Fruit fly (Drosophila melanogaster) whole organism, embryonic: Measurements from ENCODE around the gene CG17111.

ENCODE experiments used
- Neu2 ChIP-seq: fragments of 200-800 bp; sonication (Bioruptor generic); optimal IDR thresholded peaks from 3 replicates; lab custom pipeline; 2016; ENCODE audit warnings: missing biosample characterization, missing genetic modification characterization, borderline replicate concordance
- psq ChIP-seq: fragments of 200-800 bp; sonication (Bioruptor generic); optimal IDR thresholded peaks from 2 replicates; lab custom pipeline; 2017; ENCODE audit warnings: missing biosample characterization, missing genetic modification characterization
- sna ChIP-seq: fragments of 200-800 bp; sonication (Bioruptor generic); IDR thresholded peaks from 2 replicates; pipeline ENCODE4 v1.3.6; 2022; ENCODE audit warnings: missing biosample characterization, missing genetic modification characterization; ENCODE audit not compliant: partially characterized antibody

DNA sequence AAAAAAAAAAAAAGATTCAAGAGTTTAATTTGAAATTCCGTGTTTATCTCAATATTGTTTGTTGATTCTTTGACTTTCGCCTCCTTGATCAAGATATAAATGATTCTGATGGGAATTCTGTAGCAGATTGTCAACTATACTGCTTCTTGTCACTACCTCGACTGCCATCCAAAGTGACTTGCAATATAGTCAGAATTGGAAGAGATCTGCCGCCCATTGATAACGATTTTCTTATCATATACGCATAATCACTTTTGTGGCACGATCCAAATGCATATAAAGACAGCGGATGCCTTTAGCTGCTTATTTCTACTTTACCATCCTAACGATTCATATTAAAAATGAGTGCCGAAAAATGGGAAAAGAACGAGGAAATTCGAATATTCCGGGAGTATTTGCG lies 32.2 kb upstream of the CG17111 start, which contains the start of gene CG6738:
- TF ChIP-seq Neu2 (no peak), psq (GFP tag; lab: Kevin White, UChicago) (no peak), sna (GFP tag; lab: Robert Waterston, UW) (no peak)
